Fruit fly (Drosophila melanogaster) whole organism, prepupa: Measurements from ENCODE around the gene CG7914.

ENCODE experiments used
- Blimp-1 ChIP-seq: fragments of 200-800 bp; sonication (Bioruptor generic); optimal IDR thresholded peaks from 3 replicates; lab custom pipeline; 2017; ENCODE audit warnings: missing biosample characterization, missing genetic modification characterization, mild to moderate bottlenecking, moderate library complexity, missing genetic modification reagents
- CG10631 ChIP-seq: fragments of 200-800 bp; sonication (Bioruptor generic); optimal IDR thresholded peaks from 2 replicates; lab custom pipeline; 2016; ENCODE audit warnings: missing biosample characterization, missing genetic modification characterization
- CG11762 ChIP-seq: fragments of 200-800 bp; sonication (Bioruptor generic); optimal IDR thresholded peaks from 3 replicates; lab custom pipeline; 2016; ENCODE audit warnings: missing biosample characterization, missing genetic modification characterization; ENCODE audit not compliant: insufficient read depth
- CG11902 ChIP-seq: fragments of 200-800 bp; sonication (Bioruptor generic); optimal IDR thresholded peaks from 3 replicates; lab custom pipeline; 2016; ENCODE audit warnings: missing biosample characterization, missing genetic modification characterization
- CG1621 ChIP-seq: fragments of 200-800 bp; sonication (Bioruptor generic); optimal IDR thresholded peaks from 3 replicates; lab custom pipeline; 2018; ENCODE audit warnings: missing biosample characterization, mild to moderate bottlenecking, missing genetic modification characterization
- CG16779 ChIP-seq: fragments of 200-800 bp; sonication (Bioruptor generic); optimal IDR thresholded peaks from 3 replicates; lab custom pipeline; 2017; ENCODE audit warnings: missing biosample characterization, mild to moderate bottlenecking, missing genetic modification characterization
- CG3032 ChIP-seq: fragments of 200-800 bp; optimal IDR thresholded peaks from 2 replicates; lab custom pipeline; 2019; ENCODE audit warnings: missing biosample characterization, mild to moderate bottlenecking, missing genetic modification characterization, moderate library complexity
- CG32006 ChIP-seq: fragments of 200-800 bp; sonication (Bioruptor generic); optimal IDR thresholded peaks from 3 replicates; lab custom pipeline; 2017; ENCODE audit warnings: missing biosample characterization, mild to moderate bottlenecking, missing genetic modification characterization
- CG34406 ChIP-seq: fragments of 200-800 bp; sonication (Bioruptor generic); optimal IDR thresholded peaks from 3 replicates; lab custom pipeline; 2016; ENCODE audit warnings: missing biosample characterization, missing genetic modification characterization
- CG3919 ChIP-seq: fragments of 200-800 bp; sonication (Bioruptor generic); optimal IDR thresholded peaks from 3 replicates; lab custom pipeline; 2016; ENCODE audit warnings: missing biosample characterization, missing genetic modification characterization
- CG4318 ChIP-seq: fragments of 200-800 bp; sonication (Bioruptor generic); optimal IDR thresholded peaks from 3 replicates; lab custom pipeline; 2017; ENCODE audit warnings: missing biosample characterization, mild to moderate bottlenecking, missing genetic modification characterization
- CG6276 ChIP-seq: fragments of 200-800 bp; sonication (Bioruptor generic); optimal IDR thresholded peaks from 2 replicates; lab custom pipeline; 2017; ENCODE audit warnings: missing biosample characterization, mild to moderate bottlenecking, missing genetic modification characterization
- CG6792 ChIP-seq: fragments of 200-800 bp; sonication (Bioruptor generic); optimal IDR thresholded peaks from 3 replicates; lab custom pipeline; 2016; ENCODE audit warnings: missing biosample characterization, missing genetic modification characterization
- CG6808 ChIP-seq: fragments of 200-800 bp; sonication (Bioruptor generic); optimal IDR thresholded peaks from 3 replicates; lab custom pipeline; 2017; ENCODE audit warnings: missing biosample characterization, missing genetic modification characterization, mild to moderate bottlenecking, moderate library complexity, missing genetic modification reagents
- CG6854 ChIP-seq: fragments of 200-800 bp; sonication (Bioruptor generic); optimal IDR thresholded peaks from 2 replicates; lab custom pipeline; 2017; ENCODE audit warnings: missing biosample characterization, mild to moderate bottlenecking, missing genetic modification characterization
- CG7368 ChIP-seq: fragments of 200-800 bp; sonication (Bioruptor generic); optimal IDR thresholded peaks from 3 replicates; lab custom pipeline; 2016; ENCODE audit warnings: missing biosample characterization, missing genetic modification characterization
- CG8119 ChIP-seq: fragments of 200-800 bp; sonication (Bioruptor generic); IDR thresholded peaks from 3 replicates; pipeline ENCODE4 v1.3.6; 2022; ENCODE audit warnings: missing biosample characterization, missing genetic modification characterization
- CG8632 ChIP-seq: fragments of 200-800 bp; sonication (Bioruptor generic); optimal IDR thresholded peaks from 3 replicates; lab custom pipeline; 2016; ENCODE audit warnings: missing biosample characterization, missing genetic modification characterization
- CG9139 ChIP-seq: fragments of 200-800 bp; sonication (Bioruptor generic); optimal IDR thresholded peaks from 3 replicates; lab custom pipeline; 2017; ENCODE audit warnings: missing biosample characterization, mild to moderate bottlenecking, missing genetic modification characterization
- Eip78C ChIP-seq: fragments of 200-800 bp; sonication (Bioruptor generic); peaks from one replicate; lab custom pipeline; 2016; ENCODE audit warnings: missing biosample characterization, missing genetic modification characterization
- Ets21C ChIP-seq: fragments of 200-800 bp; sonication (Bioruptor generic); optimal IDR thresholded peaks from 3 replicates; lab custom pipeline; 2016; ENCODE audit warnings: missing biosample characterization, missing genetic modification characterization
- Gug ChIP-seq: fragments of 200-800 bp; sonication (Bioruptor generic); IDR thresholded peaks from 2 replicates; pipeline ENCODE4 v1.3.6; 2022; ENCODE audit warnings: missing biosample characterization, missing genetic modification characterization
- Hr38 ChIP-seq: sonication (Bioruptor generic); optimal IDR thresholded peaks from 2 replicates; lab custom pipeline; 2016; ENCODE audit warnings: missing biosample characterization, missing genetic modification characterization
- Hr39 ChIP-seq: fragments of 200-800 bp; sonication (Bioruptor generic); optimal IDR thresholded peaks from 2 replicates; lab custom pipeline; 2016; ENCODE audit warnings: missing biosample characterization, missing genetic modification characterization
- Hr4 ChIP-seq: fragments of 200-800 bp; sonication (Bioruptor generic); optimal IDR thresholded peaks from 3 replicates; lab custom pipeline; 2016; ENCODE audit warnings: missing biosample characterization, missing genetic modification characterization
- Lpt ChIP-seq: fragments of 200-800 bp; sonication (Bioruptor generic); optimal IDR thresholded peaks from 3 replicates; lab custom pipeline; 2016; ENCODE audit warnings: missing biosample characterization, missing genetic modification characterization
- Met ChIP-seq: fragments of 200-800 bp; sonication (Bioruptor generic); optimal IDR thresholded peaks from 3 replicates; lab custom pipeline; 2016; ENCODE audit warnings: missing biosample characterization, missing genetic modification characterization
- OdsH ChIP-seq: fragments of 200-800 bp; sonication (Bioruptor generic); optimal IDR thresholded peaks from 3 replicates; lab custom pipeline; 2016; ENCODE audit warnings: missing biosample characterization, missing genetic modification characterization
- Smox ChIP-seq: fragments of 200-800 bp; sonication (Bioruptor generic); optimal IDR thresholded peaks from 3 replicates; lab custom pipeline; 2016; ENCODE audit warnings: missing biosample characterization, missing genetic modification characterization
- Sox14 ChIP-seq: fragments of 200-800 bp; sonication (Bioruptor generic); optimal IDR thresholded peaks from 3 replicates; lab custom pipeline; 2016; ENCODE audit warnings: missing biosample characterization, missing genetic modification characterization
- Sox15 ChIP-seq: fragments of 200-800 bp; sonication (Bioruptor generic); optimal IDR thresholded peaks from 3 replicates; lab custom pipeline; 2016; ENCODE audit warnings: missing biosample characterization, missing genetic modification characterization
- achi ChIP-seq: fragments of 200-800 bp; sonication (Bioruptor generic); optimal IDR thresholded peaks from 3 replicates; lab custom pipeline; 2016; ENCODE audit warnings: missing biosample characterization, missing genetic modification characterization
- acj6 ChIP-seq: fragments of 200-800 bp; sonication (Bioruptor generic); optimal IDR thresholded peaks from 3 replicates; lab custom pipeline; 2016; ENCODE audit warnings: missing biosample characterization, missing genetic modification characterization
- dac ChIP-seq: fragments of 200-800 bp; sonication (Bioruptor generic); optimal IDR thresholded peaks from 2 replicates; lab custom pipeline; 2017; ENCODE audit warnings: missing biosample characterization, mild to moderate bottlenecking, missing genetic modification characterization
- dsx ChIP-seq: fragments of 200-800 bp; optimal IDR thresholded peaks from 3 replicates; lab custom pipeline; 2019; ENCODE audit warnings: missing biosample characterization, mild to moderate bottlenecking, missing genetic modification characterization, moderate library complexity; ENCODE audit not compliant: poor library complexity, severe bottlenecking
- eg ChIP-seq: fragments of 200-800 bp; sonication (Bioruptor generic); IDR thresholded peaks from 3 replicates; pipeline ENCODE4 v1.3.6; 2022; ENCODE audit warnings: missing biosample characterization, missing genetic modification characterization
- esn ChIP-seq: fragments of 200-800 bp; sonication (Bioruptor generic); optimal IDR thresholded peaks from 2 replicates; lab custom pipeline; 2016; ENCODE audit warnings: missing biosample characterization, mild to moderate bottlenecking, missing genetic modification characterization, moderate library complexity
- fd85E ChIP-seq: fragments of 200-800 bp; sonication (Bioruptor generic); optimal IDR thresholded peaks from 3 replicates; lab custom pipeline; 2016; ENCODE audit warnings: missing biosample characterization, missing genetic modification characterization
- fkh ChIP-seq: fragments of 200-800 bp; sonication (Bioruptor generic); optimal IDR thresholded peaks from 3 replicates; lab custom pipeline; 2017; ENCODE audit warnings: missing biosample characterization, mild to moderate bottlenecking, missing genetic modification characterization, moderate library complexity
- lz ChIP-seq: fragments of 200-800 bp; sonication (Bioruptor generic); optimal IDR thresholded peaks from 3 replicates; lab custom pipeline; 2016; ENCODE audit warnings: missing biosample characterization, missing genetic modification characterization
- net ChIP-seq: fragments of 200-800 bp; sonication (Bioruptor generic); optimal IDR thresholded peaks from 3 replicates; lab custom pipeline; 2016; ENCODE audit warnings: missing biosample characterization, missing genetic modification characterization
- pdm3 ChIP-seq: fragments of 200-800 bp; sonication (Bioruptor generic); optimal IDR thresholded peaks from 3 replicates; lab custom pipeline; 2016; ENCODE audit warnings: missing biosample characterization, missing genetic modification characterization
- salr ChIP-seq, 2 experiments: fragments of 200-800 bp; sonication (Bioruptor generic); optimal IDR thresholded peaks; 3 replicates each; lab custom pipeline; 2016 to 2018; ENCODE audit warnings: missing biosample characterization in 2 of 2, missing genetic modification characterization in 2 of 2, mild to moderate bottlenecking in 1 of 2
- spab ChIP-seq: fragments of 200-800 bp; sonication (Bioruptor generic); optimal IDR thresholded peaks from 2 replicates; lab custom pipeline; 2017; ENCODE audit warnings: missing biosample characterization, mild to moderate bottlenecking, missing genetic modification characterization, missing genetic modification reagents
- svp ChIP-seq: fragments of 200-800 bp; sonication (Bioruptor generic); peaks from one replicate; lab custom pipeline; 2016; ENCODE audit warnings: missing biosample characterization, missing genetic modification characterization
- topi ChIP-seq: fragments of 200-800 bp; sonication (Bioruptor generic); optimal IDR thresholded peaks from 3 replicates; lab custom pipeline; 2016; ENCODE audit warnings: missing biosample characterization, missing genetic modification characterization
- vri ChIP-seq: fragments of 200-800 bp; sonication (Bioruptor generic); optimal IDR thresholded peaks from 3 replicates; lab custom pipeline; 2016; ENCODE audit warnings: missing biosample characterization, mild to moderate bottlenecking, missing genetic modification characterization

CG7914 gene

dm6 chrX:19148798-19149510 is 44.3 kb downstream of the CG7914 start (continued):
- TF ChIP-seq acj6 (GFP tag; lab: Kevin White, UChicago) (peak; percentile 19), spab (GFP tag; lab: Kevin White, UChicago) (no peak), Hr4 (no peak), CG6808 (no peak), Hr39 (peak; percentile 50), dac (no peak), Ets21C (GFP tag; lab: Kevin White, UChicago) (peak; percentile 45), CG6854 (GFP tag; lab: Kevin White, UChicago) (no peak), Smox (GFP tag; lab: Kevin White, UChicago) (peak; percentile 67), topi (peak; percentile 54), salr (GFP tag; optimal IDR thresholded peaks at IDR 0.05; lab: Kevin White, UChicago) (no peak), CG9139 (GFP tag; lab: Kevin White, UChicago) (no peak), svp (peak; percentile 78), fd85E (GFP tag; lab: Kevin White, UChicago) (no peak), Blimp-1 (no peak), lz (GFP tag; lab: Kevin White, UChicago) (peak; percentile 57), esn (peak; percentile 69), Hr38 (GFP tag; lab: Kevin White, UChicago) (no peak), vri (GFP tag; lab: Kevin White, UChicago) (peak; percentile 6), CG16779 (tag; lab: Kevin White, UChicago) (no peak), CG10631 (GFP tag; lab: Kevin White, UChicago) (no peak), eg (GFP tag; lab: Robert Waterston, UW) (no peak), CG3919 (GFP tag; lab: Kevin White, UChicago) (no peak), CG6276 (GFP tag; lab: Kevin White, UChicago) (no peak), CG11762 (GFP tag; lab: Kevin White, UChicago) (no peak)

- TF ChIP-seq dsx (no peak), CG8119 (GFP tag; lab: Robert Waterston, UW) (0 out of 3 replicates have a peak, but pooled peaks have one; percentile 27), CG11762 (GFP tag; lab: Kevin White, UChicago) (no peak), CG8632 (GFP tag; lab: Kevin White, UChicago) (peak; percentile 38), Sox14 (no peak), Sox15 (GFP tag; lab: Kevin White, UChicago) (no peak), Met (GFP tag; lab: Kevin White, UChicago) (no peak), CG7368 (GFP tag; lab: Kevin White, UChicago) (no peak), esn (no peak), CG32006 (GFP tag; lab: Kevin White, UChicago) (peak; percentile 13), Gug (GFP tag; lab: Robert Waterston, UW) (no peak), fkh (GFP tag; lab: Kevin White, UChicago) (peak; percentile 24), Smox (GFP tag; lab: Kevin White, UChicago) (no peak), dac (no peak), Blimp-1 (no peak), achi (GFP tag; lab: Kevin White, UChicago) (no peak), CG6792 (GFP tag; lab: Kevin White, UChicago) (no peak), Eip78C (GFP tag; lab: Kevin White, UChicago) (peak; percentile 42), pdm3 (GFP tag; lab: Kevin White, UChicago) (no peak), OdsH (GFP tag; lab: Kevin White, UChicago) (no peak), CG4318 (GFP tag; lab: Kevin White, UChicago) (no peak), topi (no peak), CG3032 (tag; lab: Kevin White, UChicago) (no peak), CG34406 (GFP tag; lab: Kevin White, UChicago) (peak; percentile 30), salr (GFP tag; optimal IDR thresholded peaks at IDR 0.05; lab: Kevin White, UChicago) (no peak), CG16779 (tag; lab: Kevin White, UChicago) (no peak), Hr39 (no peak), svp (peak; percentile 16), CG11902 (no peak), Lpt (GFP tag; lab: Kevin White, UChicago) (no peak), Hr4 (no peak), lz (GFP tag; lab: Kevin White, UChicago) (no peak), CG1621 (tag; lab: Kevin White, UChicago) (no peak), net (no peak), CG3919 (GFP tag; lab: Kevin White, UChicago) (peak; percentile 13), CG6808 (peak; percentile 4)
These were observed 45.2 kb downstream of the CG7914 start for dm6 chrX:19147939-19148641.
